Worm (Caenorhabditis elegans): ENCODE results near the gene cisd-1.
A peak's percentile ranks its signal among the peaks of the same experiment; 100 is the strongest.

Gene cisd-1

DNA sequence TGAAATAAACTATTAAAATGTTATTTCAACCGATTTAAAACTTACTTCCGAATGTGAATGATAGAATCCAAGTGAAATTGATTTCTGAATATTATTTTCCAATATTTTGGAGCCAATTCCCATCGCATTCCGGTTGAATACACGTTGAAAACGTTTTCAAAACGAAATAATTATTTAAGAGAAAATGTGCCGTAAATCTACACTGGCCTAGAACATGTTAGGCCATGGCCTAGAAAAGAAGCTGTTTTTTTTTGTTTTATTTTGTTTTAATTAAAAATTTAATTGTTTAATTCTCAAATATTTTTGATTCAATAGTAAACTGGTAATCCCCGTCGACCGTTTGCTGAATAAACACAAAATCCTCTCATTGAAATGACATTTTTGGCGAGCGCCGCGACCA is 5.5 kb downstream of the cisd-1 start:
- TF ChIP-seq lin-15B (tag; optimal IDR thresholded peaks at IDR 0.05) (peak; percentile 28), unc-39 (tag; optimal IDR thresholded peaks at IDR 0.05) (no peak), R02D3.7 (tag; optimal IDR thresholded peaks at IDR 0.05) (peak; percentile 81), elt-2 (tag; optimal IDR thresholded peaks at IDR 0.05) (no peak)

DNA sequence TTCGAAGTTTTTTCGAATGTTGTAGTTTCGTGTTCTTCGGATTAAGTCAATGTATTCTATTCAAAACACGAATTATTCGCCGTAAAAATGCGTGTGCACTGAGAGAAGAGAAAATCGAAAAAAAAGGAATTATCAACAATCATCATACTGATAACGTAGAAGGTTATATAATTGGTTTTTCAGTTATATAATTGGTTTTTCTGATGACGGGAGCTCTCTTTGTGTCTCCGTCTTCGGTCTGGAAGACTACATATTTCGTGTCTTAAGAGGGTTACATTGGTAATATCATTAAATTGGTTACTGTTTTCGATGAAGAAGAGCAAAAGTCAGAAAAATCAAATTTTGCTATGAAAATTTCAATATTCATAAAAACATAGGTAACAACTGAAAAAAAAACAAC is 9.5 kb downstream of the cisd-1 start:
- TF ChIP-seq elt-2 (tag; optimal IDR thresholded peaks at IDR 0.05) (peak; percentile 58), pqm-1 (tag; optimal IDR thresholded peaks at IDR 0.05) (peak; percentile 33), nfya-1 (tag; optimal IDR thresholded peaks at IDR 0.05; ENCODE audit: insufficient read depth) (no peak)

DNA sequence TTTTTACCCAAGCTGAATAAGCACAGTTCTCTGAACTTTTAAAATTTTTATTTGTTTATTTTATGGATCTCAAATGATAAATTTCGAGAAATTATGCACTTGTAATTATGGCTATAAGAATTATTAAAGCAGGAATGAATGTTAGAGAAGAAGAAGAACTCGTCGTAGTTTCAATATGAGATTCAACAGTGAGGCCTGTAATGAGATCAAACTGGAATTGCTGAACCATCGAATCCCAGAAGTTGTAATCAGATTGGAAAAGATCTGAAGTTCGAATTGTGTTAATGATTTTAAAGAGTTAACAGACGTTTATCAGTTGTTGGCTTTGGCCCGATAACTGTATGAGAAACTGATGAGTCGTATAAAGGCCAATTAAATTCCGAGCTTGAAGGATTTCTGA is 13.7 kb downstream of the cisd-1 start:
- TF ChIP-seq ama-1 (optimal IDR thresholded peaks at IDR 0.05), result peak; percentile 3
- no peak for TF ChIP-seq nhr-43 (tag; optimal IDR thresholded peaks at IDR 0.05; ENCODE audit: poor library complexity, severe bottlenecking)
- no peak for TF ChIP-seq nfya-1 (tag; optimal IDR thresholded peaks at IDR 0.05; ENCODE audit: insufficient read depth)

DNA sequence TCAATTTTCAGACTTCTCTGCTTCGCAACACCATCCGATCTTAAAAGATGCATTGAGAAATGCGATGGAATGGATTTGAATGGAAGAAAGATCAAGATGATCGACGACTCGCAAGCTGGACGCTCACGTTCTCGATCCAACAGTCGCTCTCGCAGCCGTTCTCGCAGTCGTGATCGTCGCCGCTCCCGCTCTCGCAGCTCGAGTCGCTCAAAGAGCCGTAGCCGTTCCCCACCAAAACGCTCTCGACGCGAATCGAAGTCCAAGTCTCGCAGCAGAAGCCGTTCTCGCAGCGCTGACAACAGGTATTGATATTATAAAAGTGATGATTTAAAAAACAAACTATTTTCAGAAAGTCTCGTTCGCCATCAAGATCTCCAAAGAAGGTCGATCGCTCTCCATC is 14.3 kb downstream of the cisd-1 start:
- TF ChIP-seq fkh-10 (GFP tag; optimal IDR thresholded peaks at IDR 0.05) (no peak), elt-1 (tag; optimal IDR thresholded peaks at IDR 0.05) (no peak), mml-1 (tag; optimal IDR thresholded peaks at IDR 0.05) (no peak), ztf-11 (tag; optimal IDR thresholded peaks at IDR 0.05) (no peak), unc-62 (GFP tag; optimal IDR thresholded peaks at IDR 0.05) (no peak), nhr-11 (tag; optimal IDR thresholded peaks at IDR 0.05) (no peak), pqm-1 (tag; optimal IDR thresholded peaks at IDR 0.05) (no peak), nhr-237 (tag; optimal IDR thresholded peaks at IDR 0.05) (no peak), ceh-82 (tag; optimal IDR thresholded peaks at IDR 0.05) (no peak), ceh-16 (tag; optimal IDR thresholded peaks at IDR 0.05) (no peak), nhr-12 (tag; optimal IDR thresholded peaks at IDR 0.05) (no peak)

DNA sequence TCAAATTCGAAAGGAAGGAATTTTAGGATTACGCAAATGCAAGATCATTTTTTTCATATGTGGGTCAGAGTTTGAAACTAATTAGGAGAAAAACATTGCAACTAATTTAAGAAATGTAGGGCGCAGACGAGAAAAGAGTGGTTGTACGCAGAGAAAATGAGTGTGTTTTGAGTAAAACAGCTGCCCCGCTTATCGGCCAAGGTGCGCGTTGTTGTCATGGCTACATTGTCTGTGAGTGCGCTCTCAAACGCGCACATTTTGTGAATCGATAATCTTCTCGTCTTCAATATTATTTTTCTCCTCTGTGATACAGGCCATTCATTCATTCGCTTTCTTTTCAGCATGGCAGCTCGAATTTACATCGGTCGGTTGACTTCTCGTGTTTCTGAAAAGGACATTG is 15.8 kb downstream of the cisd-1 start:
- TF ChIP-seq egl-5 (tag; optimal IDR thresholded peaks at IDR 0.05) (no peak), egl-27 (tag; optimal IDR thresholded peaks at IDR 0.05) (no peak), daf-12 (tag; optimal IDR thresholded peaks at IDR 0.05) (no peak), pqm-1 (tag; optimal IDR thresholded peaks at IDR 0.05) (no peak), lsy-12 (tag; optimal IDR thresholded peaks at IDR 0.05) (no peak), ZK546.5 (tag; optimal IDR thresholded peaks at IDR 0.05) (no peak), nhr-25 (tag; optimal IDR thresholded peaks at IDR 0.05) (no peak), snpc-4 (tag; optimal IDR thresholded peaks at IDR 0.05) (no peak), nhr-11 (tag; optimal IDR thresholded peaks at IDR 0.05) (no peak), aly-2 (tag; optimal IDR thresholded peaks at IDR 0.05) (no peak), nhr-67 (tag; optimal IDR thresholded peaks at IDR 0.05) (no peak), ceh-82 (tag; optimal IDR thresholded peaks at IDR 0.05) (no peak)

DNA sequence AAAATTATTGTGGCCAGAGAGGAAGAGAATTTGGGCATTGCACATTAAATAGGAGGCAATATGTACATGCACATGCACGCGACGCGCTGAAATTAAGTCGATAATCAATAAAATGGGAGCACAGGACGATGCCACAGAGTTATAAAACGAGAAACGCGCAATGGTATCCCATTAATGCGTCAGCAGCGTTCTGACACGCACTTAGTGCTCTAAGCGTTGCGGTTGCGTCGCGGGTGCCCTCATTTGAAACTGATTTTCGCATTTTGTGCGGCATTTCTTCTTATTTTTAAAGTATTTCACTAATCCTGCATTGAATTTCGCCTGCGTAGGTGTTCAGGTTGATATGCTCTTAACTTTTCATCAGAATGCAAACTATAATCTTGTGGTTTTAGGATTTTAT is 16.4 kb downstream of the cisd-1 start, which contains the start of gene rsp-1:
Gene rsp-1, plus strand, starts transcription at position 338 of the 400 bp plus-strand sequence.
- TF ChIP-seq lsy-12 (tag; optimal IDR thresholded peaks at IDR 0.05), result peak; percentile 89
- TF ChIP-seq ztf-4 (tag; optimal IDR thresholded peaks at IDR 0.05), result peak; percentile 50
- no peak for TF ChIP-seq fkh-10 (GFP tag; optimal IDR thresholded peaks at IDR 0.05)
- peak; percentile 82 for TF ChIP-seq jun-1 (tag; optimal IDR thresholded peaks at IDR 0.05)
- TF ChIP-seq fos-1 (tag; optimal IDR thresholded peaks at IDR 0.05), result no peak
- TF ChIP-seq pha-4 (tag; optimal IDR thresholded peaks at IDR 0.05), result peak; percentile 95
- TF ChIP-seq mdl-1 (tag; optimal IDR thresholded peaks at IDR 0.05), result no peak
- TF ChIP-seq ama-1 (optimal IDR thresholded peaks at IDR 0.05), result no peak
- TF ChIP-seq aly-2 (tag; optimal IDR thresholded peaks at IDR 0.05), result no peak
- peak; percentile 68 for TF ChIP-seq sea-2 (GFP tag; optimal IDR thresholded peaks at IDR 0.05)
- peak; percentile 26 for TF ChIP-seq elt-1 (tag; optimal IDR thresholded peaks at IDR 0.05)
- no peak for TF ChIP-seq daf-12 (tag; optimal IDR thresholded peaks at IDR 0.05)
- TF ChIP-seq pqm-1 (tag; optimal IDR thresholded peaks at IDR 0.05), result peak; percentile 84
- TF ChIP-seq ceh-16 (tag; optimal IDR thresholded peaks at IDR 0.05), result no peak
- no peak for TF ChIP-seq nhr-76 (tag; optimal IDR thresholded peaks at IDR 0.05)
- TF ChIP-seq nhr-25 (tag; optimal IDR thresholded peaks at IDR 0.05), result peak; percentile 87
- peak; percentile 70 for TF ChIP-seq nhr-11 (tag; optimal IDR thresholded peaks at IDR 0.05)
- peak; percentile 7 for TF ChIP-seq zag-1 (tag; optimal IDR thresholded peaks at IDR 0.05)
- peak; percentile 90 for TF ChIP-seq snpc-4 (tag; optimal IDR thresholded peaks at IDR 0.05)
- TF ChIP-seq elt-3 (tag; optimal IDR thresholded peaks at IDR 0.05), result no peak
- peak; percentile 87 for TF ChIP-seq nhr-43 (tag; optimal IDR thresholded peaks at IDR 0.05; ENCODE audit: poor library complexity, severe bottlenecking)
- TF ChIP-seq elt-2 (tag; optimal IDR thresholded peaks at IDR 0.05), result peak; percentile 90
- TF ChIP-seq tbx-2 (tag; optimal IDR thresholded peaks at IDR 0.05), result peak; percentile 74
- TF ChIP-seq skn-1 (tag; optimal IDR thresholded peaks at IDR 0.05), result peak; percentile 45
- TF ChIP-seq nhr-23 (tag; optimal IDR thresholded peaks at IDR 0.05), result peak; percentile 96
- TF ChIP-seq mml-1 (tag; optimal IDR thresholded peaks at IDR 0.05), result no peak
- peak; percentile 95 for TF ChIP-seq lin-39 (tag; optimal IDR thresholded peaks at IDR 0.05)
- peak; percentile 85 for TF ChIP-seq R02D3.7 (tag; optimal IDR thresholded peaks at IDR 0.05)
- TF ChIP-seq ceh-82 (tag; optimal IDR thresholded peaks at IDR 0.05), result peak; percentile 28
- peak; percentile 87 for TF ChIP-seq ceh-28 (tag; optimal IDR thresholded peaks at IDR 0.05)
- peak; percentile 90 for TF ChIP-seq lin-15B (tag; optimal IDR thresholded peaks at IDR 0.05)
- peak; percentile 88 for TF ChIP-seq nfya-1 (tag; optimal IDR thresholded peaks at IDR 0.05; ENCODE audit: insufficient read depth)
